Worm (Caenorhabditis elegans) whole organism, mixed stage, embryonic: ENCODE data around the gene spp-1.

Experiments
- M03D4.4 ChIP-seq: sonication (generic microtip); optimal IDR thresholded peaks from 2 replicates; lab custom pipeline; 2017; ENCODE audit warnings: mild to moderate bottlenecking, missing genetic modification characterization, missing compliant biosample characterization
- blmp-1 ChIP-seq: fragments of 150-350 bp; optimal IDR thresholded peaks from 2 replicates; lab custom pipeline; 2014; ENCODE audit warnings: missing biosample characterization, missing genetic modification characterization
- ceh-39 ChIP-seq: fragments of 150-350 bp; optimal IDR thresholded peaks from 2 replicates; lab custom pipeline; 2014; ENCODE audit warnings: missing biosample characterization, missing genetic modification characterization
- ceh-43 ChIP-seq: fragments of 200-800 bp; sonication (Bioruptor generic); optimal IDR thresholded peaks from 2 replicates; lab custom pipeline; 2018; ENCODE audit warnings: mild to moderate bottlenecking, missing genetic modification characterization, moderate library complexity, missing compliant biosample characterization
- ceh-83 ChIP-seq: fragments of 200-800 bp; sonication (Bioruptor generic); optimal IDR thresholded peaks from 2 replicates; lab custom pipeline; 2018; ENCODE audit warnings: mild to moderate bottlenecking, missing genetic modification characterization, missing compliant biosample characterization
- ces-1 ChIP-seq: fragments of 150-350 bp; optimal IDR thresholded peaks from 2 replicates; lab custom pipeline; 2014; ENCODE audit warnings: missing biosample characterization, missing genetic modification reagents, missing genetic modification characterization
- elt-1 ChIP-seq: sonication (generic microtip); optimal IDR thresholded peaks from 2 replicates; lab custom pipeline; 2017; ENCODE audit warnings: missing genetic modification characterization, mild to moderate bottlenecking, missing compliant biosample characterization, antibody characterized with exemption, moderate library complexity, borderline replicate concordance; ENCODE audit not compliant: insufficient read depth
- elt-3 ChIP-seq: fragments of 150-350 bp; optimal IDR thresholded peaks from 2 replicates; lab custom pipeline; 2014; ENCODE audit warnings: missing biosample characterization, missing genetic modification characterization
- flh-1 ChIP-seq: fragments of 200-800 bp; sonication (Bioruptor generic); optimal IDR thresholded peaks from 2 replicates; lab custom pipeline; 2018; ENCODE audit warnings: mild to moderate bottlenecking, missing genetic modification characterization, moderate library complexity, missing compliant biosample characterization
- lin-13 ChIP-seq: fragments of 150-350 bp; optimal IDR thresholded peaks from 2 replicates; lab custom pipeline; 2014; ENCODE audit warnings: missing biosample characterization, missing genetic modification characterization
- lin-32 ChIP-seq: fragments of 200-800 bp; sonication (Bioruptor generic); optimal IDR thresholded peaks from 2 replicates; lab custom pipeline; 2018; ENCODE audit warnings: mild to moderate bottlenecking, missing genetic modification characterization, missing compliant biosample characterization
- mep-1 ChIP-seq: fragments of 150-350 bp; optimal IDR thresholded peaks from 2 replicates; lab custom pipeline; 2017; ENCODE audit warnings: missing biosample characterization, missing genetic modification reagents, missing genetic modification characterization, inconsistent platforms
- nhr-12 ChIP-seq: fragments of 150-350 bp; optimal IDR thresholded peaks from 2 replicates; lab custom pipeline; 2014; ENCODE audit warnings: missing biosample characterization, missing genetic modification characterization
- nhr-2 ChIP-seq: fragments of 150-350 bp; optimal IDR thresholded peaks from 2 replicates; lab custom pipeline; 2014; ENCODE audit warnings: missing biosample characterization, missing genetic modification characterization
- nhr-237 ChIP-seq: fragments of 150-350 bp; optimal IDR thresholded peaks from 2 replicates; lab custom pipeline; 2014; ENCODE audit warnings: missing biosample characterization, missing genetic modification characterization
- nhr-28 ChIP-seq: fragments of 150-350 bp; optimal IDR thresholded peaks from 2 replicates; lab custom pipeline; 2014; ENCODE audit warnings: missing biosample characterization, missing genetic modification characterization
- pha-4 ChIP-seq: fragments of 150-350 bp; optimal IDR thresholded peaks from 2 replicates; lab custom pipeline; 2018; ENCODE audit warnings: missing biosample characterization, missing genetic modification reagents, missing genetic modification characterization
- sem-2 ChIP-seq: fragments of 200-800 bp; sonication (Bioruptor generic); optimal IDR thresholded peaks from 2 replicates; lab custom pipeline; 2018; ENCODE audit warnings: mild to moderate bottlenecking, missing genetic modification characterization, missing compliant biosample characterization
- snpc-4 ChIP-seq: fragments of 150-350 bp; optimal IDR thresholded peaks from 2 replicates; lab custom pipeline; 2014; ENCODE audit warnings: missing biosample characterization, missing genetic modification characterization
- tbx-8 ChIP-seq: fragments of 200-800 bp; sonication (Bioruptor generic); optimal IDR thresholded peaks from 2 replicates; lab custom pipeline; 2018; ENCODE audit warnings: mild to moderate bottlenecking, missing genetic modification characterization, moderate library complexity, missing compliant biosample characterization
- unc-120 ChIP-seq: sonication (generic microtip); optimal IDR thresholded peaks from 2 replicates; lab custom pipeline; 2017; ENCODE audit warnings: missing genetic modification characterization, missing compliant biosample characterization; ENCODE audit not compliant: poor library complexity, severe bottlenecking
- unc-39 ChIP-seq: fragments of 150-350 bp; optimal IDR thresholded peaks from 2 replicates; lab custom pipeline; 2014; ENCODE audit warnings: missing biosample characterization, missing genetic modification characterization
- unc-62 ChIP-seq: fragments of 150-350 bp; optimal IDR thresholded peaks from 2 replicates; lab custom pipeline; 2014; ENCODE audit warnings: missing biosample characterization, missing genetic modification reagents, missing genetic modification characterization
- zip-8 ChIP-seq: fragments of 150-350 bp; optimal IDR thresholded peaks from 2 replicates; lab custom pipeline; 2014; ENCODE audit warnings: missing biosample characterization, missing genetic modification characterization
- ztf-11 ChIP-seq: fragments of 150-350 bp; optimal IDR thresholded peaks from 2 replicates; lab custom pipeline; 2014; ENCODE audit warnings: missing biosample characterization, missing genetic modification characterization

spp-1 gene

DNA sequence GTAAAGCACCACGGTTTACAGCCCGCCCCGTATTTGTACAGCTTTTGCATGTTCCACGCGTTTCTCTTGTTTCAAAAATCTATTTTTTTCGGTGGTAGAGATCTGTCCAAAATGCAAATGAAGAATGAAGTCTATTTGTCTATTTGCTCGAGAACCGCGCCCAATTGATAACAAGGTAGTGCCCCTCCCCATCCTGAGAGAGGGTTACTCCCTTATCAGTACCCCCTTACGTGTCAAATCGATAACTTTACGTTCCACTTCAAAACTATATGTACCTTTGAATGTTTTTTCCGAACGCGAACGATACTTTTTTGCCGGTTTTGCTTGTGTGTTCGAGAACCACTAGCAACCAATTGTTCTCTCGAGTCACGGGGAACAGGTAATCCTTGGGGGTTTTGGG is 20.6 kb upstream of the spp-1 start:
- TF ChIP-seq ztf-11 (tag; lab: Kevin White, UChicago) (no peak), nhr-28 (tag; lab: Kevin White, UChicago) (no peak), nhr-12 (no peak), elt-1 (tag; lab: Kevin White, UChicago) (no peak), ceh-83 (no peak), snpc-4 (no peak), blmp-1 (tag; lab: Kevin White, UChicago) (no peak), nhr-2 (no peak)

DNA sequence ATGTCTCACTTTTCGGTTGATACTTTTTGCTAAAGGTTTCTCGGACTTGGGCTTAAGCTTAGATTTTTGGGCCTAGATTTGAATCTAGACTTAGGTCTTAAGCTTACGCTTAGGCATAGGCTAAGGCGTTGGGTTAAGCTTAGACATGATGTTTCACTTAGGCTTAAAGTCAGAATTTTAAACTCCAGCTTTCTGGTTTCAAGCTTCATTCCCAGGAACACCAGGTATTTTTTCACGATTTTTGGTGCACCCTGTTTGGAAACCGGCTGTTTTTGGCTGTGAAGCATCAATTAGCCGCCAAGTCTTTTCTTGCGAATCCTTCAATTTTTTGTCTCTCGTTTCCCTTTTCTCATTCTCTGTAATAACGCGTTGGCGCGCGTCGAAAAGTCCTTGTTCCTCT is 18.4 kb upstream of the spp-1 start:
- no peak for TF ChIP-seq elt-3 (tag; lab: Kevin White, UChicago)

DNA sequence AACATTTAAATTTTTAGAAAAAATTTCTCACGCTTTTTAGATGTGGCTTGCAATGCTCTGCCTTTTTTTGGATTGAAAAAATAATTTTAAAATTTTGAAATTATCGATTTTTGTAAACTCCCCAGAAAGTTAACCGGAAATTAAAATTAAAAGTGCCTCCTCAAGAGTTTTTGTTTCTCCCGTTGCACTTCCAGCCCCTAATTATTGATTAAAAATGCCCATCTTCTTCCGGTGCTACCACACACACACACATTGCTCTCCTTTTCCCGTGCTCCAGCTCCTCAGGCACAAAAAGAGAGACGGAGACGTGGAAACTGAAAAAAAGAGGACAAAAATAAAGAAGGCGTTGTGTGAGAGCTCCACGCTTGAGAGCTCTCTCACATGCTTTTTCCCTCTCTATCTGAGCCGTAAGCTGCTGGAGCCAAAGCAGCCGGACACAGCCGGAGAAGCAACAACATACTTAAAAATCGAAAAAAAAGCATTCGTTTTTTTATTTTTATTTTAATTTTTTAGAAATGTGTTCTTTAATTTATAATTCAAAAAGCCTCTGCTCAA is 12.0 kb upstream of the spp-1 start:
- TF ChIP-seq ceh-43 (GFP tag; lab: Kevin White, UChicago) (no peak), ces-1 (GFP tag; lab: Kevin White, UChicago) (peak; percentile 31)

DNA sequence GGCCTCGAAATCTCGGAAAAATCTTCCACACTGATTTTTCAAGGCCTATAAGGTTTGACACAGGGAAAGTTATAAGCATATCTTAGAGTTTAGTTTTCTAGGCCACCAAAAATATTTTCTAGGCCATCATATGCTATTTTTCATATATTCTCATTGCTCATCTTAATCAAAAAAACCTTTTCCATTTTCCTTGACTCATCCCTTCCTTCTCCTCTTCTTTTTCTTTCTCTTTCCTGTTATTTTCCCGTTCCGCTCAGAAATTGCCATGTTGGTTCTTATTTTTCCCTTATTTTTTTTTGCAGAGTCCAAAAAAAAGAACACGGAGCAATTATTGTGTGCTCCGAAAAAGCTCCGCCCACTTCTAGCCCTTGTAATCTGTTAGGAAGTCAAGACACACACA is 9.2 kb upstream of the spp-1 start, which contains the start of gene tbc-8:
Gene tbc-8, plus strand, starts transcription at position 301 of the 400 bp plus-strand sequence.
- TF ChIP-seq lin-13 (tag; lab: Kevin White, UChicago) (no peak), mep-1 (tag; lab: Kevin White, UChicago) (no peak), nhr-12 (no peak), ztf-11 (tag; lab: Kevin White, UChicago) (no peak), tbx-8 (GFP tag; lab: Kevin White, UChicago) (no peak), M03D4.4 (tag; lab: Kevin White, UChicago) (no peak), unc-120 (no peak), lin-32 (GFP tag; lab: Kevin White, UChicago) (no peak)

DNA sequence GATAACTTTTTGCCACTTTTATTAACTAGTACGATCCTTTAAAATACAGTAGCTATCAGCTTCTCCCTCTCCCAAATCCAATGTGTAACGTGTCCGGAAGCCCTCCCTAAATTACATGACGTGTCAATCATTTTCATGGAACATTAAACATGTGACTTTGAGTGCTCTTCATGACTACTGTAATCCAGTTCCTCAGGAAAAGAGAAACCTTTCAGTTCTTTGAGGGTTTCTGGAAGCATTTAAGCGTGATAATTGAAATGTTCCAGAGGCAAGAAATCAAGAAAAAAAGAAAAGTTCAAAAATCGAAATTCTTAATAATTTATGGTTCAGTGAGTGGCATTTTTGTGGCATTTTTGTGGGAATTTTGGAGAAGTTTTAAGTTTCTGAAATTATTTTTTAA is 7.5 kb upstream of the spp-1 start:
- TF ChIP-seq blmp-1 (tag; lab: Kevin White, UChicago) (no peak), flh-1 (GFP tag; lab: Kevin White, UChicago) (no peak), unc-120 (no peak), ztf-11 (tag; lab: Kevin White, UChicago) (no peak), ces-1 (GFP tag; lab: Kevin White, UChicago) (no peak), ceh-39 (no peak), snpc-4 (no peak), M03D4.4 (tag; lab: Kevin White, UChicago) (no peak), nhr-237 (tag; lab: Kevin White, UChicago) (no peak), lin-13 (tag; lab: Kevin White, UChicago) (no peak), sem-2 (GFP tag; lab: Kevin White, UChicago) (no peak), pha-4 (no peak), nhr-2 (no peak), unc-39 (tag; lab: Kevin White, UChicago) (no peak), elt-3 (tag; lab: Kevin White, UChicago) (no peak), lin-32 (GFP tag; lab: Kevin White, UChicago) (no peak)

DNA sequence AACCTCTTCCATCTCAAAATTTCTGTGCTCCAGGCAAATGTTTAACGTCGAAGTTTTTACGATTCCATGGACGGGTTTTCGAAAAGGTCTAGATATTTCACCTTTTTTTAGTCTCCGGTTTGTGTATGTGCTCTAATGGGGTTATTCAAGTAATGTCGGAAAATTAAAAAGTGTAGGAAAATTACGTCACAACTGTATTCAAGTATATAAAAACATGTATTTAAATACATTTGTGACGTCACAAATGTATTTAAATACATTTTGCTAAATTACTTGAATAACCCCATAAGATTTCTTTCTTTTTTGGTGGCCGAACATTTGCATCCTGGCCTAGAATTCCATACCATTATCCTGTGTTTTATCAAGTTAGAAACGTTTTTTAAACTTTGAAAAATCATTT is 6.0 kb upstream of the spp-1 start:
- TF ChIP-seq ces-1 (GFP tag; lab: Kevin White, UChicago), result no peak
- no peak for TF ChIP-seq flh-1 (GFP tag; lab: Kevin White, UChicago)
- TF ChIP-seq zip-8 (tag; lab: Kevin White, UChicago), result peak; percentile 93
- TF ChIP-seq nhr-237 (tag; lab: Kevin White, UChicago), result no peak

DNA sequence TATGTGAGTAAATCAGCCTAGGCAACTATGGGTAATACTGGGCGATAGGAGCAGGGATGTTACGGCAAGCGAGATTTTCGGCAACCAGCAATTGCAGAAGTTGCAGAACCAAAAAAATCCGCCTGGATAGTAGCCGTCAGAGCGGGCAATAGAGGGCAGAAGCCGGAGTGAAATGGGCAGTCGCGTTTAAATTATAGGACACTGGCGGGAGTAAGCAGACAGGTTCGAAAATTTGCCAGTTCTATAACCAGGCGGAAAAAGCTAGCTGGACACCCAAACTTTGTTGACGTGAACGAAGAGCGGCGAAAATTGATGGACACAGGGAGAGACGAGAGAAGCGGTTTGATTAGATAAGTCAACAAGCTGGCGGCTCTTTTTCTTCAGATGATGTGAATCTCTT is 4.4 kb upstream of the spp-1 start:
- TF ChIP-seq snpc-4 (no peak), unc-39 (tag; lab: Kevin White, UChicago) (no peak), ces-1 (GFP tag; lab: Kevin White, UChicago) (peak; percentile 24), ceh-39 (no peak), sem-2 (GFP tag; lab: Kevin White, UChicago) (no peak), blmp-1 (tag; lab: Kevin White, UChicago) (no peak), unc-62 (GFP tag; lab: Kevin White, UChicago) (no peak)

DNA sequence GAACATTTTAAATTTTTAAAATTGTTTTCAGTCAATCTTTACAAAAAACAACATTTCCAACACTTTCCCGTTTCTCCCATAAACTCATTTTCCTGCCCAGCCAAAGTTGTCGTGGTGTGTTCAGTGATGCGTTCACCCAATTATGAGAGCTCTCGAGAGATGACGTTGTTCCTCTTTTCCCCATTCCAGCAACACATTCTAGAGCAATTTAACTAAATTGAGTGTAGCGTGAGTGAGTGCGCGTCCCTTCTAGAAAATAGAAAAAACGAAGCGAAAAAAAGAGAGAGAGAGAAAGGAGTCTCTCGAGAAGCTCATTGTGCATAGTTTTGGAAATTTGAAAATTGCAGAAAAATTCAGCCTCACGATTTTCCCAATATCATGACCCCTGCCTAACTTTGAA is 3.3 kb upstream of the spp-1 start:
- no peak for TF ChIP-seq snpc-4
- TF ChIP-seq unc-120, result no peak
- TF ChIP-seq ces-1 (GFP tag; lab: Kevin White, UChicago), result peak; percentile 21
